Worm (Caenorhabditis elegans) whole organism, L1 larva: ENCODE measurements around the gene oac-14.

Experiments used
- C34B4.2 ChIP-seq: sonication (generic microtip); optimal IDR thresholded peaks from 2 replicates; lab custom pipeline; 2017; ENCODE audit warnings: mild to moderate bottlenecking, missing genetic modification characterization, missing compliant biosample characterization
- alr-1 ChIP-seq: fragments of 200-800 bp; sonication (Bioruptor generic); optimal IDR thresholded peaks from 2 replicates; lab custom pipeline; 2018; ENCODE audit warnings: borderline replicate concordance, mild to moderate bottlenecking, missing genetic modification characterization, missing compliant biosample characterization
- blmp-1 ChIP-seq: fragments of 150-350 bp; optimal IDR thresholded peaks from 2 replicates; lab custom pipeline; 2014; ENCODE audit warnings: missing biosample characterization, missing genetic modification characterization
- ceh-63 ChIP-seq: fragments of 200-800 bp; sonication (Bioruptor generic); optimal IDR thresholded peaks from 2 replicates; lab custom pipeline; 2018; ENCODE audit warnings: mild to moderate bottlenecking, missing genetic modification characterization, missing compliant biosample characterization
- ceh-82 ChIP-seq, 3 experiments: fragments of 150-350 bp in 1 of 3; sonication (generic microtip) in 2 of 3; optimal IDR thresholded peaks; 2 replicates each; lab custom pipeline; 2014 to 2017; ENCODE audit warnings: missing biosample characterization in 3 of 3, missing genetic modification characterization in 3 of 3
- ceh-88 ChIP-seq: fragments of 200-800 bp; sonication (Bioruptor generic); IDR thresholded peaks from 2 replicates; pipeline ENCODE4 v1.3.6; 2022; ENCODE audit warnings: missing genetic modification characterization, missing compliant biosample characterization
- dpl-1 ChIP-seq, 3 experiments: fragments of 150-350 bp in 2 of 3; sonication (generic microtip) in 1 of 3; optimal IDR thresholded peaks; 2 replicates each; lab custom pipeline; 2014 to 2017; ENCODE audit warnings: missing biosample characterization in 3 of 3, missing genetic modification characterization in 3 of 3, missing genetic modification reagents in 3 of 3
- dsc-1 ChIP-seq: sonication (generic microtip); optimal IDR thresholded peaks from 2 replicates; lab custom pipeline; 2016; ENCODE audit warnings: mild to moderate bottlenecking, missing genetic modification characterization, missing compliant biosample characterization
- efl-1 ChIP-seq, 4 experiments: fragments of 150-350 bp; optimal IDR thresholded peaks in 3 of 4; peaks in 1 of 4; 1 replicate in 1 of 4; 2 replicates in 3 of 4; lab custom pipeline; 2014; ENCODE audit warnings: missing biosample characterization in 2 of 4, missing genetic modification characterization in 2 of 4, missing genetic modification reagents in 2 of 4
- elt-2 ChIP-seq: sonication (generic microtip); optimal IDR thresholded peaks from 2 replicates; lab custom pipeline; 2016; ENCODE audit warnings: missing genetic modification characterization, mild to moderate bottlenecking, inconsistent platforms, missing compliant biosample characterization, missing genetic modification reagents
- elt-3 ChIP-seq, 6 experiments: fragments of 150-350 bp in 1 of 6; sonication (generic microtip); optimal IDR thresholded peaks; 2 replicates each; lab custom pipeline; 2017 to 2018; ENCODE audit warnings: missing biosample characterization in 6 of 6, missing genetic modification characterization in 6 of 6, inconsistent platforms in 1 of 6
- ets-5 ChIP-seq: fragments of 200-800 bp; sonication (Bioruptor generic); IDR thresholded peaks from 2 replicates; pipeline ENCODE4 v1.3.6; 2022; ENCODE audit warnings: missing genetic modification characterization, missing compliant biosample characterization
- fkh-4 ChIP-seq: sonication (generic microtip); optimal IDR thresholded peaks from 2 replicates; lab custom pipeline; 2016; ENCODE audit warnings: missing compliant biosample characterization, missing genetic modification characterization, borderline replicate concordance
- hlh-4 ChIP-seq: sonication (generic microtip); optimal IDR thresholded peaks from 2 replicates; lab custom pipeline; 2016; ENCODE audit warnings: mild to moderate bottlenecking, missing genetic modification characterization, missing compliant biosample characterization
- irx-1 ChIP-seq: sonication (generic microtip); optimal IDR thresholded peaks from 2 replicates; lab custom pipeline; 2016; ENCODE audit warnings: missing genetic modification characterization, missing compliant biosample characterization
- isw-1 ChIP-seq: fragments of 200-800 bp; sonication (Bioruptor generic); IDR thresholded peaks from 2 replicates; pipeline ENCODE4 v1.3.6; 2022; ENCODE audit warnings: missing genetic modification characterization, missing compliant biosample characterization
- jun-1 ChIP-seq: fragments of 150-350 bp; optimal IDR thresholded peaks from 2 replicates; lab custom pipeline; 2014; ENCODE audit warnings: missing biosample characterization, missing genetic modification reagents, missing genetic modification characterization
- lin-13 ChIP-seq: fragments of 150-350 bp; optimal IDR thresholded peaks from 2 replicates; lab custom pipeline; 2014; ENCODE audit warnings: missing biosample characterization, missing genetic modification reagents, missing genetic modification characterization
- lin-14 ChIP-seq: fragments of 200-800 bp; sonication (Bioruptor generic); optimal IDR thresholded peaks from 2 replicates; lab custom pipeline; 2018; ENCODE audit warnings: mild to moderate bottlenecking, missing genetic modification characterization, moderate library complexity, missing compliant biosample characterization
- lin-39 ChIP-seq: fragments of 150-350 bp; optimal IDR thresholded peaks from 2 replicates; lab custom pipeline; 2014; ENCODE audit warnings: missing biosample characterization, missing genetic modification reagents, missing genetic modification characterization
- lir-3 ChIP-seq: sonication (generic microtip); optimal IDR thresholded peaks from 2 replicates; lab custom pipeline; 2016; ENCODE audit warnings: mild to moderate bottlenecking, missing genetic modification characterization, moderate library complexity, missing compliant biosample characterization; ENCODE audit not compliant: poor library complexity
- mab-9 ChIP-seq: fragments of 200-800 bp; sonication (Bioruptor generic); IDR thresholded peaks from 2 replicates; pipeline ENCODE4 v1.3.6; 2022; ENCODE audit warnings: missing genetic modification reagents, missing genetic modification characterization, missing compliant biosample characterization
- mef-2 ChIP-seq: fragments of 150-350 bp; optimal IDR thresholded peaks from 2 replicates; lab custom pipeline; 2014; ENCODE audit warnings: missing biosample characterization, missing genetic modification characterization
- nhr-19 ChIP-seq: fragments of 200-800 bp; sonication (Bioruptor generic); conservative IDR thresholded peaks from 2 replicates; pipeline ENCODE4 v1.3.6; 2022; ENCODE audit warnings: missing genetic modification characterization, missing compliant biosample characterization
- nhr-20 ChIP-seq: sonication (generic microtip); optimal IDR thresholded peaks from 2 replicates; lab custom pipeline; 2016; ENCODE audit warnings: mild to moderate bottlenecking, missing genetic modification characterization, missing compliant biosample characterization
- nhr-71 ChIP-seq: sonication (generic microtip); optimal IDR thresholded peaks from 2 replicates; lab custom pipeline; 2016; ENCODE audit warnings: mild to moderate bottlenecking, missing genetic modification characterization, moderate library complexity, missing compliant biosample characterization
- nhr-77 ChIP-seq: fragments of 150-350 bp; optimal IDR thresholded peaks from 2 replicates; lab custom pipeline; 2014; ENCODE audit warnings: missing biosample characterization, missing genetic modification characterization
- nhr-85 ChIP-seq: sonication (generic microtip); peaks from one replicate; lab custom pipeline; 2016; ENCODE audit warnings: missing genetic modification characterization, inconsistent platforms, missing compliant biosample characterization
- pag-3 ChIP-seq: sonication (generic microtip); optimal IDR thresholded peaks from 2 replicates; lab custom pipeline; 2017; ENCODE audit warnings: missing genetic modification characterization, mild to moderate bottlenecking, missing compliant biosample characterization, antibody characterized with exemption, borderline replicate concordance; ENCODE audit not compliant: insufficient read depth
- rnt-1 ChIP-seq: sonication (generic microtip); optimal IDR thresholded peaks from 2 replicates; lab custom pipeline; 2016; ENCODE audit warnings: mild to moderate bottlenecking, missing genetic modification characterization, moderate library complexity, missing compliant biosample characterization
- snu-23 ChIP-seq: sonication (generic microtip); optimal IDR thresholded peaks from 2 replicates; lab custom pipeline; 2016; ENCODE audit warnings: missing genetic modification characterization, missing compliant biosample characterization
- sox-4 ChIP-seq: sonication (generic microtip); optimal IDR thresholded peaks from 2 replicates; lab custom pipeline; 2016; ENCODE audit warnings: missing genetic modification characterization, missing compliant biosample characterization
- sptf-1 ChIP-seq: fragments of 150-350 bp; optimal IDR thresholded peaks from 2 replicates; lab custom pipeline; 2014; ENCODE audit warnings: missing biosample characterization, missing genetic modification characterization
- swsn-7 ChIP-seq: sonication (generic microtip); optimal IDR thresholded peaks from 2 replicates; lab custom pipeline; 2016; ENCODE audit warnings: missing genetic modification characterization, missing compliant biosample characterization
- tbx-2 ChIP-seq: sonication (generic microtip); optimal IDR thresholded peaks from 2 replicates; lab custom pipeline; 2016; ENCODE audit warnings: missing genetic modification characterization, missing compliant biosample characterization
- vab-15 ChIP-seq: sonication (generic microtip); optimal IDR thresholded peaks from 2 replicates; lab custom pipeline; 2017; ENCODE audit warnings: missing genotype, mild to moderate bottlenecking, missing genetic modification characterization, missing compliant biosample characterization
- zag-1 ChIP-seq: fragments of 150-350 bp; optimal IDR thresholded peaks from 2 replicates; lab custom pipeline; 2014; ENCODE audit warnings: missing biosample characterization, missing genetic modification characterization
- ztf-11 ChIP-seq, 2 experiments: sonication (generic microtip); optimal IDR thresholded peaks; 2 replicates each; lab custom pipeline; 2016 to 2017; ENCODE audit warnings: missing genetic modification characterization in 2 of 2, missing biosample characterization in 1 of 2, missing compliant biosample characterization in 1 of 2
- ztf-4 ChIP-seq: fragments of 150-350 bp; optimal IDR thresholded peaks from 2 replicates; lab custom pipeline; 2014; ENCODE audit warnings: missing biosample characterization, missing genetic modification characterization

The oac-14 gene

DNA sequence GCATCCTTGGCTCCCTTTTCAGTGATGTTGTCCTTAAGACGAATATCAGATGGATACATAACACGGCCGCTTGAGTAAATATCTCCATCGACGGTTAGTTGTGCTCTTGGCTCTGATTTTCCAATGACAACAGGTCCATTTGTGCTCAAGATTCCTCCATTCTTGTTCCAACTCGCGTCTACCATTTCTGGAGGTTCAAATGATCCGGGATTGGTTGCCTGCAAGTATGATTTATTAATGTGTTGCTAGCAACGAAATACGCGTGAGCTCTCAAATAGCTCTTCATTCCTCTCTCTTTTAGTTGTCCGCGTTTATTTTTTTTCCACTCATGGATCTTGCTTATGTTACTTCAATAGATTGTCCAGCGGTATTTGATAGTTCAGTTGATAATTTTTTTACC is 41.9 kb upstream of the oac-14 start, which contains the start of gene arrd-28:
arrd-28 (plus strand) TSS at position 301 of the 400 bp plus-strand sequence.
- TF ChIP-seq efl-1 (optimal IDR thresholded peaks at IDR 0.05; lab: Kevin White, UChicago) (no peak), efl-1 (GFP tag; optimal IDR thresholded peaks at IDR 0.05 in 1 of 2; lab: Kevin White, UChicago) (peak in 1 of 2 experiments; percentile 27), lin-39 (tag; lab: Kevin White, UChicago) (no peak), jun-1 (tag; lab: Kevin White, UChicago) (no peak), dpl-1 (GFP tag; optimal IDR thresholded peaks at IDR 0.05; lab: Kevin White, UChicago) (no peak), hlh-4 (tag; lab: Kevin White, UChicago) (no peak), vab-15 (tag; lab: Kevin White, UChicago) (no peak)
- TF ChIP-seq, all 84 proteins: peak for 1

DNA sequence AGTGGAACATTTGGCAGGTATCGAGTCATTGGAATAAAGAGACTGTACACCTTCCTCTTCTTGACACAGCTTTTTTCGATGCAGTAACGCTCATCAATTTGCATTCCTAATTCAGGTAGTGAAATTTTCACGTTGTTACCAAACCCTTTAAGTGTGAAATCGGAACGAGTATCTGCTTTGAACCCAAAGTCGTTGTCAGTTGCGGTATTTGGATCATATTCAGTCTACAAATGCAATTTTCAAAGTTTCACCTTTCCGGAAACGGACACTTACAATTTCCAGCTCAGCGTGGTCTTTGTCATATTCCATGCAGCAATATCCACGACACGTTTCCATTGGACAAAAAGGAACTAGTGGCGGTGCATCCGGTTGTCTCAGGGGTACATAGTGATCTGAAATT is 40.8 kb upstream of the oac-14 start:
- TF ChIP-seq efl-1 (optimal IDR thresholded peaks at IDR 0.05; lab: Kevin White, UChicago) (no peak), efl-1 (GFP tag; optimal IDR thresholded peaks at IDR 0.05 in 1 of 2; lab: Kevin White, UChicago) (peak in 1 of 2 experiments; percentile 55), ceh-82 (tag; optimal IDR thresholded peaks at IDR 0.05; lab: Kevin White, UChicago) (no peak), irx-1 (tag; lab: Kevin White, UChicago) (no peak), mab-9 (GFP tag; lab: Robert Waterston, UW) (no peak), lir-3 (tag; lab: Kevin White, UChicago) (no peak)

DNA sequence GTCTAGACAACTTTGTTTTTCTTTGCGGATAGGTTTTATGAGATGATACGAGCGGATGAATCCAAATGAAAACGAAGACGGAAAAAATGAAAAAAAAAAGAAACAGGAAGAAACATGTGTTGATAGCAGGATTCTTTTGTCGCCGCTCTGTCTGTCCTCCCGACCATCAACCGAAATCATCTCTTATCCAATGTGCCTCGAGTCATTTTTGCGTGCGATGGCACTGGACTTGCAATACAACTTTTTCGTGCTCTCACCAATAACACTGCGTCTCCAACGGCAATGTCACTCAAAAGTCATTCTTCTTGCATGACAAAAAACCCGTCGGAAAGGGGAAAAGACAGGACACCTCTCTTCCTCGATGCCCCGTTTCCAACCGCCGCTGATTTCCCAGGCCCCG is 34.5 kb upstream of the oac-14 start, which contains the start of gene ncs-4:
ncs-4 (plus strand) TSS at position 227 of the 400 bp plus-strand sequence.
- TF ChIP-seq nhr-20 (tag; lab: Kevin White, UChicago): peak; percentile 19
- no peak for TF ChIP-seq ets-5
- TF ChIP-seq C34B4.2 (tag; lab: Kevin White, UChicago): no peak
- TF ChIP-seq nhr-71 (tag; lab: Kevin White, UChicago): peak; percentile 51
- peak; percentile 29 for TF ChIP-seq snu-23 (GFP tag; lab: Kevin White, UChicago)
- no peak for TF ChIP-seq nhr-77 (tag; lab: Kevin White, UChicago)
- no peak for TF ChIP-seq ztf-11 (tag; optimal IDR thresholded peaks at IDR 0.05; lab: Kevin White, UChicago)
- TF ChIP-seq lin-14 (GFP tag; lab: Kevin White, UChicago): peak; percentile 70
- no peak for TF ChIP-seq ceh-63 (GFP tag; lab: Kevin White, UChicago)
- no peak for TF ChIP-seq swsn-7 (tag; lab: Kevin White, UChicago)
- peak; percentile 78 for TF ChIP-seq pag-3 (tag; lab: Kevin White, UChicago)
- TF ChIP-seq tbx-2: no peak
- TF ChIP-seq blmp-1 (tag; lab: Kevin White, UChicago): peak; percentile 33
- TF ChIP-seq alr-1 (tag; lab: Kevin White, UChicago): no peak
- peak; percentile 22; the same call in 1 of the 2 replicates for TF ChIP-seq nhr-19 (GFP tag; lab: Robert Waterston, UW)
- no peak for TF ChIP-seq hlh-4 (tag; lab: Kevin White, UChicago)
- TF ChIP-seq lin-39 (tag; lab: Kevin White, UChicago): peak; percentile 21
- peak; percentile 51 for TF ChIP-seq rnt-1 (tag; lab: Kevin White, UChicago)
- peak; percentile 34 for TF ChIP-seq nhr-85
- no peak for TF ChIP-seq elt-2
- TF ChIP-seq mef-2 (tag; lab: Kevin White, UChicago): no peak
- no peak for TF ChIP-seq ceh-82 (tag; optimal IDR thresholded peaks at IDR 0.05; lab: Kevin White, UChicago)
- no peak for TF ChIP-seq fkh-4 (tag; lab: Kevin White, UChicago)
- TF ChIP-seq zag-1: no peak
- TF ChIP-seq elt-3 (tag; optimal IDR thresholded peaks at IDR 0.05; lab: Kevin White, UChicago): peak in 1 of 6 experiments; percentile 1

DNA sequence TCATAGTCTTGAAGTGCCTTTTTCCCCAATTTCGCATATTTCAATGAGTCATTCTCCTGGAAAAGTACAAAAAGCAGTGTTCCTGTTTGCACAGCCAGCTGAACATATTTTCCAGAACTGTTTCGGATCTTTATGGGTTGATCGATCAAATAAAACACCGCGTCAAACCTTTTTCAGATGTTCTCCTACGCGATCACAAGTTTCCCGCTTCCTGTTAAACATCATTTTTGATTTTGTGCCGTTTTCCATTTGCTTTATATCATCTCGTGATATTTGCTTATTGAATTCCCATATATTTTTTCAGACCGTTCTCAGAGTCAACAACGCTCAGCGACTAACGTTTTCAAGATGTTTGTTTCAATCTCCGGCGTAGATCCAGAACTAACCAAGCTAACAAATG is 32.9 kb upstream of the oac-14 start, which contains the start of gene C07A4.3:
C07A4.3 (plus strand) TSS at position 301 of the 400 bp plus-strand sequence.
- no peak for TF ChIP-seq lin-13 (GFP tag; lab: Kevin White, UChicago)
- no peak for TF ChIP-seq ztf-4
- no peak for TF ChIP-seq vab-15 (tag; lab: Kevin White, UChicago)
- TF ChIP-seq nhr-20 (tag; lab: Kevin White, UChicago): no peak
- no peak for TF ChIP-seq sptf-1 (tag; lab: Kevin White, UChicago)
- no peak for TF ChIP-seq nhr-85
- TF ChIP-seq dsc-1: no peak
- TF ChIP-seq ceh-88: no peak
- no peak for TF ChIP-seq blmp-1 (tag; lab: Kevin White, UChicago)
- no peak for TF ChIP-seq sox-4
- no peak for TF ChIP-seq nhr-77 (tag; lab: Kevin White, UChicago)
- no peak for TF ChIP-seq snu-23 (GFP tag; lab: Kevin White, UChicago)
- no peak for TF ChIP-seq isw-1 (GFP tag; lab: Robert Waterston, UW)
